Worm (Caenorhabditis elegans): Measurements from ENCODE around the gene crn-5.

DNA sequence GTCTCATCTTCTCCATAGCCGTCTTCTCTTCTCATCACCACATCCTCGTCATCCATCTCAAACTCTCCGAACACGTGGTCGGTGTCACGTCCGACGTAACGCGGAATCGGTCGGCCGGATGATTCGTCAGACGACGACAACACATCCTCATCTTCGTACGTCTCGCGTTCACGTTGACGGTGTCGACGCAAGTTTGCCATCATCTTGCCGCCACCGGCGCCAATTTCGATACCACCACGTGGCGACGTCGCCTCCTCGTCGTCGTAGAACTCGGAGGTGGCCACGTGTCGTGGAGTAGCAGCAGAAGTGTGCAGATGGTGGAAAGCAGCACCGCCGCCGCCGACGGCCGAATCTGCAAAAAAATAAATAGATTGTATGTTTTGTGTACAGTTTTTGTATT is 45.2 kb upstream of the crn-5 start:
- TF ChIP-seq him-1 (tag; optimal IDR thresholded peaks at IDR 0.05) (no peak), W03F9.2 (tag; optimal IDR thresholded peaks at IDR 0.05) (no peak)

Data from whole organism, L4/young adult.